Fruit fly (Drosophila melanogaster): ENCODE measurements around the gene CIAPIN1.

CIAPIN1 gene

DNA sequence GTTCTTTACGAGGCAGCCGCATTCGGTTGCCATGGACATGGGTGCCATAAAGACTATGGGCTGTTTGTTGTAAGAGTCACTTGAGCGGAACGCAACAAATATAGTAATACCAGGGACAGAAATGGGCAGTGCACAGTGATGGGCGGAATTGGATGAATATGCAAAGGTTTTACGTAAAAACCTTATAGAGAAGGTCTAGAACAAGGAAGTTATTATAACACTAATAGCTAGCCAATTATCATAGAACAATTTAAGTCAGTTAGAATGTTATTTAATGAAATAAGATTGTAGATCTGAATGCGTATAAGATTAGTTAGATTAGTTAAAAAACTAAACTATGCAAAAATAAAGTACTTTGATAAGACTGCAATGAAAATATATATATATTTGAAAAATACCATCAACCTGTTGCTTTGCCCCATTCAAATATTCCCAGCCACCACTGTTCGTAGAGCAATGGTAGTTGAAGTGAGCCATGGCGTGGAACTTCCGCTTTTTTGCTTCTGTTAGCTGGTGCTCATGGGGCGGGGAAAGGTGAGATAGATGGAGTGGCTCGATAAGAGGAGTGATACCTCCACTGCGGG lies 14.2 kb upstream of the CIAPIN1 start:
- TF ChIP-seq CG17801 (GFP tag; optimal IDR thresholded peaks at IDR 0.05; ENCODE audit: partially characterized antibody), result no peak

DNA sequence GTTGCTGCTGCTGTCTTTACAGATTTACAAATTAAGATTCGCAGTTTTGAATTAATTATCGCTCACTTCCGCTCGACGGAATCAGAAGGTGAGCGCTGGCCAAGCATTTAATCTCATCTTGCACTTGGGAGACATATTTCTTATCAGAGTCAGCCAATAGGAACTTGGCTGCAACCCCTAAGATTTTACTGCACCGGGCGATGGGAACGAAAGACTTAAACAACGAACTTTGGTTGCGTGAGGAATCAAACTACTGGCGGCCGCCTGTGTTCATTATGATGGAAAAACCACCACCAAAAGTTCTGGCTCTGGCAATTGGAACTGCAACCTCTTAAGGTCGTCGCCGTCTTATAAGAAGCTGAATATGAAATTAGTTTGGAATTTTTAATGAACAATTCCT lies 5.1 kb upstream of the CIAPIN1 start:
- TF ChIP-seq CG17801 (GFP tag; optimal IDR thresholded peaks at IDR 0.05; ENCODE audit: partially characterized antibody), result no peak

DNA sequence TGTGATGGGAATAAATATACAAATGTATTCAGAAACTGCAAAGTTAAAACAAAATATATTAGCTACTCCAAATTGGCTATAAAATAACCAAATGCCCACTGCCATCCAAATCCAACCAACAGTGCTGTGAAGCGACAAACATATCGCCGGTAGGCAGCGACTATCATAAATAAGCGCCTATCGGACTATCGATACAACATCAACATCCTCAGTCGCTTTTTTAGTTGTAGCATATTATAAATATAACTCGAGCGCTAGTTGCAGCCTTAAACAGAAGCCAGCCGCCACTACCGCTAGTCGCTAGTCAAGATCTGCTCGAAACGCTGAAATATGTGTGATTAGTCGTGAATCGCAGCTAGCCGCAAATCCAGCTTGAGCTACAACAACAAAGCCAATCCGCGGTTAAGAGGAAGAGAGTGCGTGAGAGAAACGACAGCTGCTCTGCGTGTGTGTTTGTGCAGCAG lies 680 bp upstream of the CIAPIN1 start:
- peak; percentile 16 for TF ChIP-seq CG17801 (GFP tag; optimal IDR thresholded peaks at IDR 0.05; ENCODE audit: partially characterized antibody)

DNA sequence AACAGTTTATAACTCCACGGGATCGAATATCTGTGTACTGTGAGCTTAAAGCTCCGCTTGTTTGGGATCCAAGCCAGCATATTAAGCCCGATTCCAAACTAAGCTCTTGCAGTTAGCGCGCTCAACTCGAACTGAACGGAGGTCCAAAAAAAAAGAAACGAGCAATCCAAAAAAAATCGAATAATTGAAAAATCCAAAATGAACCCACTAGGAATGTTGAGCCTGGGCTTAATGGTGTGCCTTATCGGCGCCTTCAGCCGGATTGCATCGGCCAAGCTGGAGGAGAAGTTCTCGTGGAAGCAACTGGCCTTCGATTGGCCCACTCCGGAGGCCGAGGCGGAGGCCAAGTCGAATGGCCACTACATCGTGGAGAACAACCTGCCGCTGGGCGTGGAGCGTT lies 3.3 kb downstream of the CIAPIN1 start, which contains the start of gene yellow-c:
TSS of gene yellow-c (plus strand) at position 29 of the 400 bp plus-strand sequence.
- TF ChIP-seq CG17801 (GFP tag; optimal IDR thresholded peaks at IDR 0.05; ENCODE audit: partially characterized antibody), result no peak

DNA sequence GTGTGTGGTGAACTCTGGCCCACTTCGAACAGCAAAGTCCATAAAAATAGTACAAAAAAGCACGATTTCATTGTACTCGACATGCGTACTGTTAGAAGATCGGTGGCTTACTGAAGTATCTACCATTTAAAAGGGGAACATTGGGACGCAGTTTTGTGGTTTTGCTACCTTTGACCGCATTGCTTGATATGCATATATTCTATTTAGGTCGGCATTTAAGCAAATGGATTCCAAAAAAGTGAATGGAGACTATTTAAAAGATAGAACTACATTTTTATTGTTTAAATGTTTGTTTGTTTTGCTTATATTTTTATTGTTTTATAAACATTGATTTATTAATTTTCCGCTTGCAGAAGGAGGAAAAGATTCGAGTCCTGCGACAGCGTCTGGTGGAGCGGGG lies 7.0 kb downstream of the CIAPIN1 start, which contains the start of gene CG31832:
TSS of gene CG31832 (minus strand) at position 101 of the 400 bp plus-strand sequence.
- no peak for TF ChIP-seq CG17801 (GFP tag; optimal IDR thresholded peaks at IDR 0.05; ENCODE audit: partially characterized antibody)

DNA sequence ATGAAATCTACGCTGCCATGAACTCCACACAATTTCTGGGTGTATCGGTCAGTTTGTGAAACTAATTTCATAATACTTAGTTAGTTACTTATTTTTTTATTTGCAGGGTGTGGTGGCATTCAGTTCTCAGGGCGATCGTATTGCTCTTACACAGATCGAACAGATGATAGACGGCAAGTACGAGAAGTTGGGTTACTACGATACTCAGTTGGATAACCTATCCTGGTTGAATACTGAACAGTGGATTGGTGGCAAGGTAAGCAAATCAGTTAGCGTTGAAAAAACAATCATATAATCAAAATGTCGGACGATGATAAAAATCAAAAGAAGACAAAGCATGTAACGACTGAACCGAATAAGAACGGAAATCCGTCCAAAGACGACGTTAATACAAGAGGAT lies 12.1 kb downstream of the CIAPIN1 start, which contains the start of gene CG33310:
TSS of gene CG33310 (plus strand) at position 301 of the 400 bp plus-strand sequence.
- TF ChIP-seq CG17801 (GFP tag; optimal IDR thresholded peaks at IDR 0.05; ENCODE audit: partially characterized antibody), result no peak

DNA sequence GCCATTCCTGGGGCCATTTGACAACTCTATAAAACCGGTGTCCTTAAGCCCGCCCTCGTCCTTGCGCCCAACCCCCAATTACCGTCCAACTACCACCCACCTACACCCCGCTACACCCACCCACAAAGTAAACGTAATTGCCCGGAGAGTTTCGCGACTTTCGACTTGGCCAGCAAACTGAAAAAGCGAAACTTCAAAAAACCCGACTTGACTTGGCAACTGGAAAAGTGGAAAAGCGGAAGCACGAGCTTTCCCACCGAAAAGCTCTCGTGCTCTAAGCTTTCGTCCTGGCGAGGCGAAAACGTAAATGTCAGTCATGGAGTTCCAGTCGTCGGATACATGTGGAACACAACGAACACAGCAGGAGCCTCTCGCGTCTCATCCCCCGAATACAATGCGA lies 22.6 kb downstream of the CIAPIN1 start, which contains the start of gene GABA-B-R1:
TSS of gene GABA-B-R1 (plus strand) at position 301 of the 400 bp plus-strand sequence.
- no peak for TF ChIP-seq CG17801 (GFP tag; optimal IDR thresholded peaks at IDR 0.05; ENCODE audit: partially characterized antibody)

DNA sequence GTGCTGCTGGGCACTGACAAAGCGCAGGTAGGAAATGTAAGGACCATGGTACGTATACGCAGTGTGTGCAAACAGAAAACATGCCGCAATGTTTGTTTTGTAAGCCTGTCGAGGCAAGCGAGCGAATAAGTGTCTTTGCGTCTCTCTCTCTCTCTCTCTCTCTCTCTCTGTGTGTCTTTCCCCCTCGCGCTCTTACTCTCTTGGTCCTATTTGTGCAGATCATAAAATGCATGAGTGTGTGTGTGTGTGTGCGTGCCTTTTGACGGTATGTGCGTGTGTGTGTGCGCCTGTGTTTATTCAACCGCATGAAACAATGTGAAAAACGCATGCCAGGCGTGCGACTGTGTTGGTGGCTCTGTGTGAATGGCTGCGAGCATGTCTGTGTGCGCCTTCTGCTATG lies 25.1 kb downstream of the CIAPIN1 start:
- TF ChIP-seq CG17801 (GFP tag; optimal IDR thresholded peaks at IDR 0.05; ENCODE audit: partially characterized antibody), result no peak

DNA sequence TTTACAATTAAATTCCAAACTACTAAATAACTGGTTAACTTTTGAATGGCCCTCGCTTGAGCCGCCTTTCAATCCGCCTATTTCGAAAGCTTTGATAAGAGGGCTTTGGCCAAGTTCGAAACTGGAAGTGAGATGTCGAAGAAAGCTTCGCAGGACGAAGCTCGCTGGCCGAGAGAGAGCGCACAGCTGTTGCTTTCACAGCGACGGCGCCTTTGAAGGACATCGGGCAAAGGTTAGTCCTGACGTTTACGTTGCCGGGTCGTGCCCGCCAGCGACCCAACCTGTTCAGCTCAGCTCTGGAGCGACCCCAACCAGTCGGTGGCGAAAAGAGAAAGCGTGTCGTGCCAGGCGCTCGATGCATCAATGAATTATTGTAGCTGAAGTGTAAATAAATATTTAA lies 26.9 kb downstream of the CIAPIN1 start:
- no peak for TF ChIP-seq CG17801 (GFP tag; optimal IDR thresholded peaks at IDR 0.05; ENCODE audit: partially characterized antibody)

DNA sequence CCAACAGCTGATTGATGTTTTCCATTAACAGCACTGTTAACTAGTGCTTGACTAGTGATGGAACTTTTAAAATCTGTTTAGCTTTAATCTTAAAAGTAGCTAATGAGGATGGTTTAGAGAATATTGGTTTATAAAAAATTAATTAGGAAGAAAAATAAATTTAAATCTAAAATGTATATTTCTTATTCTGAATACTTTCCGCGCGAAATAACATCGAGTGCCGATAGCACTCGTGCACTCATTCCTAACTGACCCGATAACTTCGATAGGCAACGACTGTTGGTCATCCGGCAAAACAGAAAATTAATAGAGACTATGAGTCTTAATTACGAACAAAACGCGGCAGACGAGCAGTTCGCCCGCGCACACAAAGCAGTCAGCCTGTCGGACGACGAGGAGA lies 29.0 kb downstream of the CIAPIN1 start, which contains the start of the genes THG and Rnmt:
TSS of gene THG (minus strand) at position 22 of the 400 bp plus-strand sequence.
TSS of gene Rnmt (plus strand) at position 237 of the 400 bp plus-strand sequence.
- peak; percentile 86 for TF ChIP-seq CG17801 (GFP tag; optimal IDR thresholded peaks at IDR 0.05; ENCODE audit: partially characterized antibody)

DNA sequence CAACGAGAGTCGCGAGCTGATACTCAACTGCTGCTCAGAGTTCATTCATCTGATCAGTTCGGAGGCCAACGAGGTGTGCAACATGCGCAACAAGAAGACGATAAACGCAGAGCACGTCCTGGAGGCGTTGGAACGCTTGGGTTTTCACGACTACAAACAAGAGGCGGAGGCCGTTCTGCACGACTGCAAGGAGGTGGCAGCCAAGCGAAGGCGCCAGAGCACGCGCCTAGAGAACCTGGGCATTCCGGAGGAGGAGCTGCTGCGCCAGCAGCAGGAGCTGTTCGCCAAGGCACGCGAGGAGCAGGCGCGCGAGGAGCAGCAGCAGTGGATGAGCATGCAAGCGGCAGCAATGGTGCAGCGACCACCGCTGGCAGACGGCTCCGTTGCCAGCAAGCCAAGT lies 30.6 kb downstream of the CIAPIN1 start:
- TF ChIP-seq CG17801 (GFP tag; optimal IDR thresholded peaks at IDR 0.05; ENCODE audit: partially characterized antibody), result no peak

DNA sequence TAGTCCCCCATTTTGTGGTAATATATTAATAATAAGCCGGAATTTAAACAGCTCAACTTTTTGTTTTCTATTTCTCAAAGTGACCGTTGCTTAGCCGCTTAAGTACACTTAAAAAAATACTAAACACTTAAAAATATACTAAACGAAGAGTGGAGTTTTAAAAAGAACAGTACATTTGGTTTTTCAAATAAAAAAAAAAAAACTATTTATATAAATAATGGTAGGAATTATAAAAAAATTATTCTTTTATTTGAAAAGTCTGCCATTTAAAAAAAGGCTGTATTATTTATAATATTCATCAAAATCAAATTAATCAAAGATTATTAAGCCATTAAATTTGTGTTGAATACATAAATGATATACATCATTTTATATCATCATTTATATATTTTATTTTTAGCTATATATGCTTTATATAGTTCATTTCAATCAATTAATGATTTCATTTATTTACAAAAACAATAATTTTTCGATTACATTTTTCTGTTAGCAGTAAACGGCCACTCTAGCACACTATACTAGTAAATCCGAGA lies 31.3 kb downstream of the CIAPIN1 start, which contains the start of the genes Ankrd49 and NC2beta:
TSS of gene Ankrd49 (minus strand) at position 101 of the 533 bp plus-strand sequence.
TSS of gene NC2beta (plus strand) at position 483 of the 533 bp plus-strand sequence.
- TF ChIP-seq CG17801 (GFP tag; optimal IDR thresholded peaks at IDR 0.05; ENCODE audit: partially characterized antibody), result no peak

DNA sequence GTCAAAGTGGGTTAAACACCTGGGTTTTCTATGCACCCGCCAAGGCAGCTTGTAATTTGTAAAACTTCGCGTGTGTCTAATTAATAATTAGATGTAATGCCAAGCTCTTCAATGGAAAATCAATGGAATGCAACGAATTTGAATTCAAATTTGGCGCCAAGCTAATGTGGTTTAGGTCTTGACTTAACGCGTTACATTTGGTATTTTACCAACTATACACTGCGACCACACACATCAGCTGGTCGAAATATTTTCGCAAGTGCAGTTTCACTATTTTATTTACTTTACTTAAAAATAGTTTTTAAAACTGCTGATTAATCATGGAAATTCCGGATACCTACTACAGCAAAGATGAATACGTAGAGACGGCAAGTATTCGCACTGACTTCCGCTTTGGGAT lies 33.2 kb downstream of the CIAPIN1 start, which contains the start of gene DCTN5-p25:
TSS of gene DCTN5-p25 (plus strand) at position 229 of the 400 bp plus-strand sequence.
- TF ChIP-seq CG17801 (GFP tag; optimal IDR thresholded peaks at IDR 0.05; ENCODE audit: partially characterized antibody), result no peak

DNA sequence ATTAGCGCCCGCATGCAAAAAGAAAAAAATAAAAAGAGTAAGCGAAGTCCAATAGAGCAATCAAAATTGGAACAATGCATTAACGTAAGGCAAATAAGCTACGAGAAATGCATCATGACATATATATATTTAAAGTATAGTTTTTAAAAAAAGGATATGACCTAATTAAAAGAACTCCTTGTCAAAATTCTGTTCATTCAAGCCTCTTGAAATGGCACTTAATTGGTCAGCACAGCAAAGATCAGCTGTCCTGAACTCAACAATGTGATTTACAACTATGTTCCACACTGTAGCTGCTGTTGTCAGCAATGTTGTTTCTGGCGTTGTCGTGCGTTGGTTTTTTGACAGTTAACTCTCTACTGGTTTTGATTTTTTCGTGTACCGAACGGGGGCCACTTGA lies 36.8 kb downstream of the CIAPIN1 start:
- peak; percentile 50 for TF ChIP-seq CG17801 (GFP tag; optimal IDR thresholded peaks at IDR 0.05; ENCODE audit: partially characterized antibody)

DNA sequence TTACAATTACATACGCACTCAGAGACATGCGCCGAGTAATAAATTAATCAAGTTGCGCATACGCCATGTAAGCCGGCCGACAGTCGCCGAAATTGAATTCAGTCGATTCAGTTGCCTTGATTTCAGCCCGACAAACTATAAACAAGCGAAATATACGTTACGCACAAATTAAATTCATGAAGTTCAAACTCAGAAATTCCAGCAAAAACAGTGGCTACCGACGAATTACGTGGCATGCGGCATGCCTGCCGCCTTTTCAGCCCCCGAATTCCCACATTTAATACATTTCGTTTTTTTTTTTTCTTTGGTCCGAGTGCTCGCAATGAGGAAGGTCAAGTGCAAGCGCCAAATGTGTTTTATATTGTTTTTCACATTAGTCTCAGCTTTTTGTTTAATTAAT lies 38.3 kb downstream of the CIAPIN1 start:
- no peak for TF ChIP-seq CG17801 (GFP tag; optimal IDR thresholded peaks at IDR 0.05; ENCODE audit: partially characterized antibody)

DNA sequence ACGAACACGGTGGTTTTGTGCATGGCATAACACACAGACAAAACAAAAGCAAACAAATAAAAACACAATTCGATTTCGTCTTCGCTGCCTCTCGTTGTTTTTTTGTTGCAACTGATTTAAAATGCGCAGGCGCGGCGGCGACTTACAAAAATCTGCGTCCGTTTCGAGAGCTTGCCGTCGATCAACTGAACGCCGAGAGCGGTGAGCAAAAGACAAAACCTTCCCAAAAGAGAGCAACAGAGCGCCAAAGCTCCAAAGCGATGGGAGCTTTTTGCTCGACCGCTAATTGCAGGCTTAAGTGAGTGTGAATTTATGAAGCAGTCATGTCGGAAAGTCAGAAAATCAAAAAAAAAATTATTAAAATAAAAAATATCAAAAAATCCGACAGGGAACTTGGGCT lies 41.3 kb downstream of the CIAPIN1 start, which contains the start of gene mol:
TSS of gene mol (minus strand) at position 190 of the 400 bp plus-strand sequence.
- TF ChIP-seq CG17801 (GFP tag; optimal IDR thresholded peaks at IDR 0.05; ENCODE audit: partially characterized antibody), result no peak

Data from ovary, adult (tissue).